Worm (Caenorhabditis elegans): Measurements from ENCODE around the gene cyp-13A12.

The cyp-13A12 gene

DNA sequence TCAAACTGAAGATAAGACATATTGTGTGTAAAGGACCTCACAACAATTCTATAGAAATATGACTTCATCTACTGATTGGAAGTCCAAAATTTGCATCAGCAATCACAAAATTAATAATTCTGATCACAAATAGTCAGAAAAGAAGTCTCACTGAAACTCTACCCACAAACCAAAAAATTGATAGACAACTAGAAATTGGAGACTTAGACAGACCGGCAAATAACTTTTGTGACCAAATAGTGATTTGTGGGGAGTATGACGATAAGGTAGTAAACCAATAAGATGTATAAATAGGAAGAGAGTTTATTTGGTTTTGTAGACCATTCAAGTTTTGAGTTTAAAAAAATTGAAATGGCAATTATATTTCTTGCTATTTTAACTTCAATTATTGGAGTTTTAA is at the start of gene cyp-13A12:
Gene cyp-13A12 (plus strand): TSS at position 267 of the 400 bp plus-strand sequence.
- no peak for TF ChIP-seq dao-5 (tag; optimal IDR thresholded peaks at IDR 0.05)
- no peak for TF ChIP-seq him-1 (tag; optimal IDR thresholded peaks at IDR 0.05)
- TF ChIP-seq W03F9.2 (tag; optimal IDR thresholded peaks at IDR 0.05): no peak

DNA sequence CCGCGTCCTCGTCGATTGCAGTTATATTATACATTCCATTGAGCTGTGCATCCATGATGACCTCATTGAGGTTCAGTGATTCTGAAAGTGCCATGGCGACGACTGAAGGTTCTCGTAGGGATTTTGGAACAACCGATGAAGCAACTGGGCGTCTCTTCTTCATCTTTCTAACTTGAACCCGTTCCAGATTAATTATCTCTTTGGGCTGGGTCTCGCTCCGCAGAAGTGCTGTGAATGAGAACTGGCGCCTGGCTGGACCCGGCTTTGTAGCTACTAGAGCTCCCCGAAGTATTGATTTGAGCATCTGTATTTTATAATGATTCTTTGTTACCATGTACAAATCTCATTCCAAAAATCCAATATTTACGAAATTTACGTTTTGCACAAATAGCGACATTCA is 46.8 kb upstream of the cyp-13A12 start, which contains the start of gene ZK1010.2:
Gene ZK1010.2 (minus strand): TSS at position 304 of the 400 bp plus-strand sequence.
- TF ChIP-seq dao-5 (tag; optimal IDR thresholded peaks at IDR 0.05): no peak
- TF ChIP-seq W03F9.2 (tag; optimal IDR thresholded peaks at IDR 0.05): no peak
- TF ChIP-seq him-1 (tag; optimal IDR thresholded peaks at IDR 0.05): no peak

DNA sequence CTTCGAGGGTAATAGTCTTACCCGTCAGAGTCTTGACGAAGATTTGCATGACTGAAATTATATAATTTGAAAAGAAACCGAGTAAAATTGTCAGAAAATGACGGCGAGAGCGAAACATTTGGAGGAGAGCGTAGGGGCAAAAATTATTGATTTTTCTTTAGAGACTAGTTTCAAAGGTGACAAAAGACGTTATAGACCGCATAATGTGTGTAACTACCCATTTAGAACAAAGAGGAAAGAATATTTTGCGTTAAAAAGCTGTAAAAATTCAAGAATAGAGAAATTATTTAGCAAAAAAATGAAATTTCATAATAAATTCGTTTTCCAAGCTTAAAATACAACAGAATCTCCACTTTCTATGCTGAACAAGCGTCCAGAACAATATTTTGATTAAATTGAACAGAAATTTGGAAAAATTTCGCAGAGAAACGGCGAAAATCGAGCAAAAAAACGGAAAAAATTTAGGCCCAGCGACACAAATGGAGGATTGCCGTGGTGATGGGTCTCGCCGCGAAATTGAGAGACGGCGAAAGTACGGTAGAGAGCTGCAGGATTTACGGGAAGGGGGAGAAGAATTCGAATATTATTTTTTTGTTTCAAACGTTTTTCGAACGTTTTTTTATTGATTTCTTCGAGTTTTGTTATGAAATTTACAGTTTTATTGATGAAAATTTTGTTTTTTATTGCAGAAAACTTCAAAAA is 45.7 kb upstream of the cyp-13A12 start, which contains the start of the genes ubq-2 and frg-1:
Gene ubq-2 (minus strand): TSS at position 51 of the 702 bp plus-strand sequence.
Gene frg-1 (plus strand): TSS at position 690 of the 702 bp plus-strand sequence.
- TF ChIP-seq W03F9.2 (tag; optimal IDR thresholded peaks at IDR 0.05) (peak; percentile 78), dao-5 (tag; optimal IDR thresholded peaks at IDR 0.05) (no peak), him-1 (tag; optimal IDR thresholded peaks at IDR 0.05) (peak; percentile 59)

DNA sequence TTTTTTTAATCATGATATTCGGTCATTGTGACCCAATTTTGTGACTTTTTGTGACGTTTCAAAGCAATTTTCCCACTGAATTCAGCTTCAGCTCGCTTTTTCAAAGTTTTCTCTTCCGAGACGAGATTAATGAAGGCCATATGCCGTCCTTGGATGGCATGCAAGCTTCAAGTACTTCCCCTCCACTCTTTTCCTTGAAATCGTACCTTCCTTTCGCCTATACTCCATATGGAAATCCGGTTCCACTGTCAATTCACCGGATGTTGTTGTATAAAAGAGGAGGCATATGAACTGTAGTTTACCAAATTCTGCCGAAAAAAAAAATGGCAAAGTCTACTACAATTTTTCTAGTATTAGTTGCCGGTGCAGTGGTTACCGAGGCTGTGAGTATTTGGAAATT is 43.6 kb upstream of the cyp-13A12 start, which contains the start of gene ZK1010.4:
Gene ZK1010.4 (plus strand): TSS at position 301 of the 400 bp plus-strand sequence.
- TF ChIP-seq dao-5 (tag; optimal IDR thresholded peaks at IDR 0.05) (no peak), W03F9.2 (tag; optimal IDR thresholded peaks at IDR 0.05) (no peak), him-1 (tag; optimal IDR thresholded peaks at IDR 0.05) (no peak)

DNA sequence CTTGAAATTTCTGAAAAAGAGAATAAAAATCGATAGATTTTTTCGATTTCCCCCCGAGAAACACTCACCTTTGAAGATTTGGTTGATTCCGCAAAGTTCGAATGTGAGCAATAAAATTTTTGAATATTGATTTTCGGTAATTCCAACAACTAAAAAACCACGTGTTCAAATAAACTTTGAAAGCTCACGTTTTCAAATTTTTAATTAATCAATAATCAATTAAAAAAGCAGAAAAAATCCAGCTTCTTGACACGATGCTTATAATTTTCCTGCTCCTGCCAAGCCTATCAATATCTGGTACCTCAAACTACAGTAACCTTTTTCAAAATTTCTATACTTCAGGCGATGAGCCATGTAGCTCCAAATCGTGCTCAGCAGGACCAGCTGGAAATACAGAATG is 36.9 kb upstream of the cyp-13A12 start, which contains the start of gene ZK1010.5:
Gene ZK1010.5 (minus strand): TSS at position 101 of the 400 bp plus-strand sequence.
- TF ChIP-seq W03F9.2 (tag; optimal IDR thresholded peaks at IDR 0.05): no peak
- TF ChIP-seq him-1 (tag; optimal IDR thresholded peaks at IDR 0.05): no peak
- TF ChIP-seq dao-5 (tag; optimal IDR thresholded peaks at IDR 0.05): no peak

DNA sequence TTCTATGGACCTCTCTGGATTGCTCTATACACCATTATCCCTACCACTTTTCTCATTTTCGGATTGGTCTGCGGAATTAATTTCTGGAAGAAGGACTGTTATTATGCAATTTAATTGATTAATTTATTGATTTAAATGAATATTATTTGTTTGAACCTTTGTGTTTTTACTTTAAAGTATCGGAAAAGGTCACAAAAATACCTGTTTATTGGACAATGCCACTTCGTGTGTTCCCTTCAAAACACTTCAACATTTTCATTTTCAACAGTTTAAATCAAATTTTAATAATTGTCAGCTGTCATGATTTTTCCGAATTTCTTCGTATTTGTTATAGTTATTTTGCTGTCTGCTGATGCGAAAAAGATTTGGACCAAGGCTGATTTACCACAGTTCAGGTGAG is 33.4 kb upstream of the cyp-13A12 start, which contains the start of gene ZK1010.12:
Gene ZK1010.12 (plus strand): TSS at position 301 of the 400 bp plus-strand sequence.
- no peak for TF ChIP-seq him-1 (tag; optimal IDR thresholded peaks at IDR 0.05)
- no peak for TF ChIP-seq dao-5 (tag; optimal IDR thresholded peaks at IDR 0.05)
- TF ChIP-seq W03F9.2 (tag; optimal IDR thresholded peaks at IDR 0.05): no peak

DNA sequence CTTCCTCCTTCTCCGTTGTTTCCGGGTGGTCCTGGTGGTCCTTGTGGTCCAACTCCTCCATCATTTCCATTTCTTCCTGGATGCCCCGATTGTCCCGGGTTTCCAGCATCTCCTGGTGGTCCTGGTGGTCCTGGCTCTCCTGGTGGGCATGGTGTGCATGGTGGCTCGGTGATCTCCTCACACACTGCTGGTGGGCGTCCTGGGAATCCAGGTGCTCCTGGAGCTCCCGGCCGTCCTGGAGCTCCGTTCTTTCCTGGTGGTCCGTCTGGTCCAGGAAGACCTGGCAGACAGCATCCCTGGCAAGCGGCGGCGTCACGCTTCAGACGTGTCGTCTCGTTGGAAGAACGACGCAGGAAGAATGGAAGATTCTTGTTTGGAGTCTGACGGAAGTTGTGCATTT is 31.3 kb upstream of the cyp-13A12 start:
- no peak for TF ChIP-seq him-1 (tag; optimal IDR thresholded peaks at IDR 0.05)
- TF ChIP-seq dao-5 (tag; optimal IDR thresholded peaks at IDR 0.05): no peak
- TF ChIP-seq W03F9.2 (tag; optimal IDR thresholded peaks at IDR 0.05): no peak

DNA sequence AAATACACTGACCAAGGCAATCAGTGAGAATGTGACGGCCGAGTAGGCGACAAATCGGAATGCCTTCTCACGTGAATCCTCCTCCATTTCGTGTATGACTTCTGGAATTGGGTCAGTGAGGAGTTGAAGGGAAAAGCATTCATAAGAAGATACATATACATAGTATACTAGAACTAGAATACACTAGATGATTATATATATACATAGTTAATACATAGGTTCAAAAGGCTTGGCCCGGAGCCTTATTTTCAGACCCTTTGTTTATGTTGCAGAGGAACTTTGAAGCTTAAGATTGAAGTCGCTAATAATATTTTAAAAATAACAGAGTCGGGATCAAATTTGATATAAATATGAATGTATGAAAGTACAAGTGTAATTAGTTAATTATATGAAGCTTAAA is 30.7 kb upstream of the cyp-13A12 start, which contains the start of gene col-97:
Gene col-97 (minus strand): TSS at position 101 of the 400 bp plus-strand sequence.
- TF ChIP-seq W03F9.2 (tag; optimal IDR thresholded peaks at IDR 0.05): no peak
- no peak for TF ChIP-seq dao-5 (tag; optimal IDR thresholded peaks at IDR 0.05)
- no peak for TF ChIP-seq him-1 (tag; optimal IDR thresholded peaks at IDR 0.05)

DNA sequence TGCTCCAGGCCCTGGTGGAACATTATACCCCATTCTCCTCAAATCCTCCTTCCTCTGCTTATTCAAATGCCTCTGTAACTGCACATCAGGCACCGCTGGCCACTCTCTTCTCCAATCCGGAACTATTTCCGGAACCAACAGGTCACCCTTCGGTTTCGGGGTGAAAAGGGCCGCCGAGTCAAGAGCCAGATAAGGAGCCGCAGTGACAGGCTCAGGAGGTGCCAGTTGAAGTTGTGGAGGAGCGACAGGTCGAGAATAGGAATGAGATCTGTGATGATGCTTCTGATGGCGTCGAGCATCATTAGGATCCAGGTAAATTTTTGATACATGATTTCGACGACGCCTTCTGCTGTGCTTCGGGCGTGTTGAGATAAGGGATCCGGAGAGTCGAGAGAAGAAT is 26.1 kb upstream of the cyp-13A12 start:
- TF ChIP-seq dao-5 (tag; optimal IDR thresholded peaks at IDR 0.05) (no peak), him-1 (tag; optimal IDR thresholded peaks at IDR 0.05) (no peak), W03F9.2 (tag; optimal IDR thresholded peaks at IDR 0.05) (no peak)

DNA sequence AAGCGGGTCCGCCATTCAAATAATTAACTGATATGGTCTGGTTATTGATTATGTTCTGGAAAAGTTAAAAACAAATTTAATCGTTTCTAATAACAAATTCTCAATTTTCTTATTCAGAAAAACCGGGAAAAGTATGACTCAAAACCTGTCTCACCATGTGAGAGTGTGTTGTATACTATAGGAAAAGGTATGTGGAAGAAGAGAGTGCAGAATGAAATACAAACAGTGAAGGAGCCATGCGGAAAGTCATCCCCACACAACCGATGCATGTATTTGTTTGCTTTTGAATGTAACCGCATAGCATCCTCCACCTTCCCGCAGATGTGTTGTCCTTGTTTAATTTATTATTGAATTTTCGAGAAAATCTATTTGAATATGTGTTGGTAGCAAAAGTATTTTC is 23.9 kb upstream of the cyp-13A12 start, which contains the start of gene ZK1010.8:
Gene ZK1010.8 (minus strand): TSS at position 214 of the 400 bp plus-strand sequence.
- no peak for TF ChIP-seq him-1 (tag; optimal IDR thresholded peaks at IDR 0.05)
- TF ChIP-seq dao-5 (tag; optimal IDR thresholded peaks at IDR 0.05): no peak
- no peak for TF ChIP-seq W03F9.2 (tag; optimal IDR thresholded peaks at IDR 0.05)

DNA sequence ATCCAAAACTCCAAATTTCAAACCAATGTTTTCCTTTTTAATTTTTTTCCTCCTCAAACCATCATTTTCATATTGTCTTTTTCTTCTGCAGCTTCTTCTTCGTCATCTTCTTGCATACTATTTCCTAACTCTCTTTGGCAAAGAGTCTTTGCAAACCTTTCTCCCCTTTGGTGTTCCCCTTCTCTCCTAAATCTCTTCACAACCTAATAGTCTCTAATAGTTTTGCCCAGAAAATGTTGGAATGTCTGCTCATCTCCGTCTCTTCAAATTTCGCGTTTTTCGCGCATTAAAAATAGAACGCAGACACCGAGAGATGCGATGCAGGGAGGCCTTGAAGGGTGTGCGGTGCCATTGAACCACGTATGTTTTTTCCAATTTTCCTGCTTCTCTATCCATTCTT is 22.2 kb upstream of the cyp-13A12 start, which contains the start of gene ZK1010.10:
Gene ZK1010.10 (plus strand): TSS at position 286 of the 400 bp plus-strand sequence.
- TF ChIP-seq W03F9.2 (tag; optimal IDR thresholded peaks at IDR 0.05) (no peak), him-1 (tag; optimal IDR thresholded peaks at IDR 0.05) (no peak), dao-5 (tag; optimal IDR thresholded peaks at IDR 0.05) (no peak)

DNA sequence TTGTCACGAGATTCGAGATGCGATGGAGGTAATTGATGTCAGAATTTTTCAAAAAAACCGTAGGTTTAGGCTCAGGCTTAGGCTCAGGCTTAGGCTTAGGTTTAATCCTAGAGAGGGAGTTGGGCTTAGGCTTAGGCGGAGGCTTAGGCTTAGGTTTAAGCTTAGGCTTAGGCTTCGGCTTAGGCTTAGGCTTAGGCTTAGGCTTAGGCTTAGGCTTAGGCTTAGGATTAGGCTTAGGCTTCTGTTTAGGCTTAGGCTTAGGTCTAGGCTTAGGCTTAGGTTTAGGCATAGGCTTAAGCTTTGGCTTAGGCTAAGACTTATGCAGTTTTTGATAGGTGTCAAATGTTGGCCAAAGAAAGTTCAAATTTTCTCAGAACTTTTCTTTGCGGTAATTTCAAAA is 20.0 kb upstream of the cyp-13A12 start:
- TF ChIP-seq W03F9.2 (tag; optimal IDR thresholded peaks at IDR 0.05) (no peak), him-1 (tag; optimal IDR thresholded peaks at IDR 0.05) (no peak), dao-5 (tag; optimal IDR thresholded peaks at IDR 0.05) (no peak)

DNA sequence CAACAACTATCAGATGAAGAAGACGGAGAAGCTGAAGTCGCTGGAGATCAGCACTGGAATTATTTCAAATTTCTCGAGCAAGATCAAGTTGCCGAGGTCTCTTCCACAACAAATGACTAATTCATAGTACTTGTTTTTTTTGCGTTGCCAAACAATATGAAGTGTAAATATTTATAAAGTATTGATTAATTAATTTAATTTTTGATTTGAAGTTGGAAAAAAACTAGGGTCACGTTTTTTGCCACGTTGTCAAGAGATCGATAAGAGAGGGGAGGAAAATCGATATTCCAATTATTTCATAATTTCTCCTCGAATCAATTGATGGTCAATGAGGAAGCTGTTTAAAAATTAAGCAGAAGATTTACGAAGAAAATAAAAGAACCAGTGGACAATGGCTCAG is 19.2 kb upstream of the cyp-13A12 start, which contains the start of gene snf-7:
Gene snf-7 (plus strand): TSS at position 301 of the 400 bp plus-strand sequence.
- TF ChIP-seq him-1 (tag; optimal IDR thresholded peaks at IDR 0.05) (no peak), W03F9.2 (tag; optimal IDR thresholded peaks at IDR 0.05) (no peak), dao-5 (tag; optimal IDR thresholded peaks at IDR 0.05) (no peak)

DNA sequence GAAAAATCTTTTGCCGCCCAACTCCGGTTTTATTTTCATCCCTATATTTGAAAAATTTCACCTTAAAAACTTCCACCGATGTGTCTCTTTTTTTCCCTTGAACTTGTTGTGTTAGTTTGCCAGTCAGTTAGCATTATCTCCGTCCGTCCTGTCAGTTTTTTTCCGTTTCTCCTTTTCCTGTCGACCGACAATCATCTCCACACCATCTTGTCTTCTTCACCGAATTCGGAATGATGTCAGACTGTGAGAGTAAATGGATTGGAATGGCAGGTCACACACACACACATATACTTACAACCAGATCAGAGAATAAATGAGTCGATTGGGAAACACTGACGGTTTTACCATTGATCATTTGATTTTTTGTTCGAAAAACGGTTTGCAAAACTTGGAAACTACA is 12.4 kb upstream of the cyp-13A12 start:
- no peak for TF ChIP-seq him-1 (tag; optimal IDR thresholded peaks at IDR 0.05)
- no peak for TF ChIP-seq dao-5 (tag; optimal IDR thresholded peaks at IDR 0.05)
- TF ChIP-seq W03F9.2 (tag; optimal IDR thresholded peaks at IDR 0.05): no peak

All from whole organism, L4/young adult.